Worm (Caenorhabditis elegans) whole organism, mixed stage, embryonic: Measurements from ENCODE around the gene nid-1.

Experiments used
- blmp-1 ChIP-seq: fragments of 150-350 bp; optimal IDR thresholded peaks from 2 replicates; lab custom pipeline; 2014; ENCODE audit warnings: missing biosample characterization, missing genetic modification characterization
- ces-1 ChIP-seq: fragments of 150-350 bp; optimal IDR thresholded peaks from 2 replicates; lab custom pipeline; 2014; ENCODE audit warnings: missing biosample characterization, missing genetic modification reagents, missing genetic modification characterization
- elt-1 ChIP-seq: sonication (generic microtip); optimal IDR thresholded peaks from 2 replicates; lab custom pipeline; 2017; ENCODE audit warnings: missing genetic modification characterization, mild to moderate bottlenecking, missing compliant biosample characterization, antibody characterized with exemption, moderate library complexity, borderline replicate concordance; ENCODE audit not compliant: insufficient read depth
- mab-5 ChIP-seq: fragments of 150-350 bp; optimal IDR thresholded peaks from 2 replicates; lab custom pipeline; 2014; ENCODE audit warnings: missing biosample characterization, missing genetic modification characterization
- nhr-12 ChIP-seq: fragments of 150-350 bp; optimal IDR thresholded peaks from 2 replicates; lab custom pipeline; 2014; ENCODE audit warnings: missing biosample characterization, missing genetic modification characterization
- sem-2 ChIP-seq: fragments of 200-800 bp; sonication (Bioruptor generic); optimal IDR thresholded peaks from 2 replicates; lab custom pipeline; 2018; ENCODE audit warnings: mild to moderate bottlenecking, missing genetic modification characterization, missing compliant biosample characterization
- unc-39 ChIP-seq: fragments of 150-350 bp; optimal IDR thresholded peaks from 2 replicates; lab custom pipeline; 2014; ENCODE audit warnings: missing biosample characterization, missing genetic modification characterization
- ztf-11 ChIP-seq: fragments of 150-350 bp; optimal IDR thresholded peaks from 2 replicates; lab custom pipeline; 2014; ENCODE audit warnings: missing biosample characterization, missing genetic modification characterization

DNA sequence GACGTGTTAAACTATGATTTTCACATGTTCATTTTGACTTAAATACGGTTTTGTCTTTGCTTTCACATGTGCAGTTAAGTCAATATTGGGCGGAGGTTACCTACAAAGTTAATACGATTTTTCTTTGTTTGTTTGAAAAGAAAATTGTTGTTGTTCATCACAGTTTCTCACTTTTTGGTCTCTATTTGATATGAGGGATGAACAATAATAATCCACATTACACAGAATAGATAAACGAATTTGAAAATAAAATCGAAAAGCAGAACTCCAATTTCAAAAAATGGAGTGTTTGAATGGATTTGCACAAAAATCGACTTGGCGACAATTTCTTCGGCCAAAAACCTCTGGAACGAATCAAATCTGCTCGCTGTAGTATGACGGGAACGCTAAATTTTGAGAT lies 3.2 kb upstream of the nid-1 start, which contains the start of gene ttr-29:
- TF ChIP-seq sem-2 (GFP tag; lab: Kevin White, UChicago) (no peak), elt-1 (tag; lab: Kevin White, UChicago) (no peak), nhr-12 (tag; lab: Kevin White, UChicago) (no peak), ces-1 (GFP tag; lab: Kevin White, UChicago) (no peak), unc-39 (no peak), mab-5 (tag; lab: Kevin White, UChicago) (no peak), ztf-11 (tag; lab: Kevin White, UChicago) (no peak), blmp-1 (tag; lab: Kevin White, UChicago) (no peak)
